Fruit fly (Drosophila melanogaster): ENCODE measurements around the gene CG14383.

Gene CG14383

DNA sequence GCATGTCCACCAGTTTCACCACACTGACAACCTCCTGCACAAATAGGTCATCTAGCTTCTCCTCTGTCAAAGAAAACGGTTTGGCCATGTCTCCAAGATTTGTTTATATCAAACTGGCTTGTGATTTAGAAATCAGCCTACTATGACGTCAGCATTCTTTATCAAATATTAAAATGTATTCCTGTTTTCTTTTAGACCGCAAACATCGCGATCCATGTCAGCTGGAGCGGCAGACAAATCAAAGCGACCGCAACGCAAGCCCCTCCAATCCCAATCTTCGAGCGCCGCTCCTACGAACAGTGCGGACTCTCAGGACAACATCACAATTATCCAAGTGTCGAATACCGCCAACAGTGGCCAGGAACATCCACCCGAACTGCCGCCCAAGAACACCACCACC is at the start of gene CG14383:
TSS of gene CG14383 (minus strand) at position 101 of the 400 bp plus-strand sequence.
- TF ChIP-seq CG8478 (optimal IDR thresholded peaks at IDR 0.05) (no peak), CTCF (optimal IDR thresholded peaks at IDR 0.05) (no peak)

DNA sequence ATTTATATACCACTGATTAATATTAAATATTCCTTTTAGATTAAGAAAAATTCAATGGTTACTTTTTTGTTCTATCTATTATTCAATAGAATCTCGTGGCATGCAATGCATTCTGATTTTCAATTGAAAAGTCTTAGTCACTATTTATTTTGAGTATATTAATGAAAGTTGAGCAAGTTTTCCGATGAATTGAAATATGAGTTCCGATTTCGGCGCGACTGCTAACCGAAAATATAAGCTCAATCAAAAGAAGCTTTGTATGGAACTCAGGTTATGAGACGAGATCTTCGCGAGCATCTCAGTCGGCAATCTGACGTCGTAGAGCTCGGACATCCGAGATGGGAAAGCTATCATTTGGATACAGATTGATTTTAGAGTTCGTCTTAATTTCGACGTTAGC is 49.8 kb upstream of the CG14383 start, which contains the start of gene CG11668:
TSS of gene CG11668 (plus strand) at position 301 of the 400 bp plus-strand sequence.
- TF ChIP-seq CG8478 (optimal IDR thresholded peaks at IDR 0.05) (no peak), CTCF (optimal IDR thresholded peaks at IDR 0.05) (no peak)

DNA sequence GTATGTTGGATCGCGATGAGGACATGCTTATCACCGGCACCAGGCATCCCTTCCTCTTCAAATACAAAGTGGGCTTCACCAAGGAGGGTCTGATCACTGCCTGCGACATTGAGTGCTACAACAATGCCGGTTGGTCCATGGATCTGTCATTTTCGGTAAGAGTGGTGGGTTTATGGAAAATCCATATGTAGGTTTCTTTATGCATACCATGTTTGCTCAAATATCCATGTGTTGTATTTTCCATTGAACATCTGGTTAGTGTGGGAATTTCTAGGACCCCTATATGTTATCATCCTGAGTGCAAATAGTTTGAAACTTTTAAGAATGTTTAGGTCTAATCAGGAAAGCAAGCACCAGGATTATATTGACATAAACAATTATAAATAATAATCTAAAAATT is 47.8 kb upstream of the CG14383 start:
- TF ChIP-seq CTCF (optimal IDR thresholded peaks at IDR 0.05) (no peak), CG8478 (optimal IDR thresholded peaks at IDR 0.05) (no peak)

DNA sequence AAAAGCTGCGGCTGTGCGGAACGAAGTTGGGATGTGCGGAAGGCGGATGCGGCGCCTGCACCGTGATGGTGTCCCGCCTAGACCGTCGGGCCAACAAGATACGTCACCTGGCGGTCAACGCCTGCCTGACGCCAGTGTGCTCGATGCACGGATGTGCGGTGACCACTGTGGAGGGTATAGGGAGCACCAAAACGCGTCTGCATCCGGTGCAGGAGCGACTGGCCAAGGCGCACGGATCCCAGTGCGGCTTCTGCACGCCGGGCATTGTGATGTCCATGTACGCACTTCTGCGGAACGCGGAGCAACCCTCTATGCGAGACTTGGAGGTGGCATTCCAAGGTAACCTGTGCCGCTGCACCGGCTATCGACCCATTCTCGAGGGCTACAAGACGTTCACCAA is 45.4 kb upstream of the CG14383 start:
- TF ChIP-seq CTCF (optimal IDR thresholded peaks at IDR 0.05) (no peak), CG8478 (optimal IDR thresholded peaks at IDR 0.05) (no peak)

DNA sequence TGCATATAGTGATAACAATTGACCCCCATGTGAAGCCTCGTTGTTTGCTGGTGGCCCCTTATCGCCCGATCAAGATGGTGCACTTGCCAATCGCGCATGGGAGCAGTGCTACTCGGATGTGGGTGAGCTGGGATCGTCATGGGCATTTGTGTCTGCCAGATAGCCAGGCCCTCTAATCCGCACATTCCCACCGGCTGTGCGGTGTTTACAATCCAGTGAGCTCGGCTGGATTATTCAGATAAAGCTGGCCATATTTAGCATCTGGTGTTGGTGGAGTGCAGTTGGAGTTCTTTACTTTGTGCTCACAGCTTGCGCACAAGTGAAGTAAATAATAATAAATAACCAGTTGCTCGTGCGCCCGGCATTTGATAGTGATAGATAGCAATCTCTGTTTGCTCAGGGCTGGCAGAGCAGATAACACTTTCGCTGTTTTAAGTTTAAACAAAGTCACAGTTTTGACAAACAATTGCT is 44.7 kb upstream of the CG14383 start:
- TF ChIP-seq CTCF (optimal IDR thresholded peaks at IDR 0.05) (no peak), CG8478 (optimal IDR thresholded peaks at IDR 0.05) (no peak)

DNA sequence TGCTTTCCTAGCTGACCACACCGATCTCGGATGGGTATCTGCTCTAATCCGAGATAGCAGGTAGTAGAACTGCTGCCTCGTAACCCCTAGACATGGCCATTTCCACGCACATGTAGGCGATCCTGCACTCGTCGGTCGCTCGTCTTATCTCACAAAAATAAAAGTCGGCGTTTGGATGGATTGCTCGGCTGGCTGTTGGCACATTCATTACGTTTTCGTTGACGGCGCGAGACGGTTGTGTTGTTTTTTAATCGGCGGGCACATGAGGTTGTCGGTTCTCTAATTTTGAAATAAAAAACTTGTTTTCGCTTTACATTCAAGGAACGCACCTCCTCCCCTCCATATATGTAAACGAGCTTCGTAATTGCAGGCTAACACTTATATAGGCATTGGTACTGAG is 44.0 kb upstream of the CG14383 start, which contains the start of gene ry:
TSS of gene ry (plus strand) at position 206 of the 400 bp plus-strand sequence.
- no peak for TF ChIP-seq CTCF (optimal IDR thresholded peaks at IDR 0.05)
- TF ChIP-seq CG8478 (optimal IDR thresholded peaks at IDR 0.05): no peak

DNA sequence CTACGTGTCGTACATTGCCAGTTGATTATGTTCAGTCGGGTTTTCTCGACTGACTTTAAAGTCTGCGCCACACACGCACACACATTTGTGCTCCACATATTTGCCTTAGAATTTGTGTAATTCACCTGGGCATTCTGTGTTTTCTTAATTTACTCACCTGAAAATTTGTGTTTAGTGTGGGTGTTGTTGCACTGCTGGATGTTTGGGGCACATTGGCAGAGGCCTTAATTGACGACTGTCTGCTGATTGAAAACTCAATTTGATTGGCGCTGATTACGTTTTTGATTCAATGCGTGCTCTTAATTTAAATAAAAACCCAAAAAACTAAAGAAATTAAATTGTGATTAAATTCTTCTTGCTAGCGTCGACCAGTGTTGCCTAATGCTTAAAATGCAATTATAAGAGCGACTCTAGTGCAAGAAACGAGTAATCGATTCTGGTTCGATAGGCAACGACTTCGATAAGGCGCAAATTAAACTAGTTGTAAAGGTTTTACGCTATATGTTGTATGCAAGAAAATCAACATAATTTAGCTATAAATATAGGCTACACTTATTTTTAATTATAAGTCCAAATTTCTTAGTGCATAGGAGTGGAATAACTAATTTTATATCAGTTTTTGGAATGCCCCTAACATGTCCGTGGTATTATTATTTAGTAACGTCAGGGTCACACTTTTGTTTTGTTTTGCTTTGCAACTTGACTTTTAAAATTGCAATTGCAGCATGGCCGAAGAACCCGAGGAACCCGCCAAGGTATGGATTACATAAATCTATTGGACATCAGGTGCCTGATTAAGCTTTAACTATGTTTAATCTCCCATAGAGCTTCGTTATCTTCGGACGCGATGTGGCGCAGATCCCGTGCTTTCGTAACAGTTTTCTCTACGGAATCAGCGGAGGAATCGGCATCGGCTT is 42.2 kb upstream of the CG14383 start, which contains the start of the genes CG46281 and CG46280:
TSS of gene CG46281 (minus strand) at position 51 of the 917 bp plus-strand sequence.
TSS of gene CG46280 (minus strand) at position 403 of the 917 bp plus-strand sequence.
- TF ChIP-seq CG8478 (optimal IDR thresholded peaks at IDR 0.05) (no peak), CTCF (optimal IDR thresholded peaks at IDR 0.05) (no peak)

DNA sequence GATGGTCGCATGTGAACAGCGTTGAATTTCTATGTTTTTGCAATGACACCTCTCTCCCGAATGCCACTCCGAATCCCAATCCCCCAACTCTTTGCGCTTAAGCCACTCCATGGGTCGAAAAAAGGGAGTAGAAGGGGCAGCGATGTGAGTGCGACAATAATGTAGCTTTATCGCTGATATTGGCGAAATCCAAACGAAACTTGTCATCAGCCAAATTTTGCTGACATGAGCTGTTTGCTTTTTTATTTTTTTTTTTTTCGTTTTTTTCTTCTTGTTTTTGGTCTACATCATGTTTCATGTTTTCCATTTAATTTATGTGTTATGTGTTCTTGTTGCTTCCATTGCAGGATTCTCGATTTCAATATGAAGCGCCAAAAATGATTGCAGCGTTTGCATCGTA is 30.7 kb upstream of the CG14383 start:
- TF ChIP-seq CG8478 (optimal IDR thresholded peaks at IDR 0.05) (no peak), CTCF (optimal IDR thresholded peaks at IDR 0.05) (no peak)

DNA sequence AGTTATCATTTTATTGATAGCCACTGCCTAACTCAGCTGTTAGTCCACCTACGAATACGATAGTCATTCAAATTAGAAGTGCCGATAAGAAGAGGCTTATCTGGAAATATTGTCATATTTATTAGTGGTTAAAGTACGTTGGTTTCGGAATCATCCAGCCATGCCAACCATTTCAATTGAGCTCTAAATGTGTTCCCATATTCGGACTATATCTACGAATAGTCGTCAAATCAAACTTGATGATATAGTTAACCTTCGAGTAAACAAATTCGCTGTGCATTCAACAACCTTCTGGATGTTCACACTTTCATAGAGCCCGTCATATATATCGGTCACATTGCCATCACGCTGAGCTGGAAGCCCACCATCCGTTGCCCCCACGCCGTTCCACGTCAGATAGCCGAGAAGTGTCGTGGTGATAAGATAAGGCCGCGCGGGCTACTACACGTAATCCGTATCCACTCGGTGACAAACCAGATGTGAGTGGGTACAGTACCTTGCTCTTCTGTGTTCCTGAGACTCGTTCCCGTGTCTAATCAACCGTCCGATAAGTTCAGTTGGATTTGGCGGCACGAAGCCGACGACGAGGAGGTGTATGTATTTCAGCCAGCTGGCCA is 30.1 kb upstream of the CG14383 start:
- TF ChIP-seq CG8478 (optimal IDR thresholded peaks at IDR 0.05): no peak
- TF ChIP-seq CTCF (optimal IDR thresholded peaks at IDR 0.05): no peak

DNA sequence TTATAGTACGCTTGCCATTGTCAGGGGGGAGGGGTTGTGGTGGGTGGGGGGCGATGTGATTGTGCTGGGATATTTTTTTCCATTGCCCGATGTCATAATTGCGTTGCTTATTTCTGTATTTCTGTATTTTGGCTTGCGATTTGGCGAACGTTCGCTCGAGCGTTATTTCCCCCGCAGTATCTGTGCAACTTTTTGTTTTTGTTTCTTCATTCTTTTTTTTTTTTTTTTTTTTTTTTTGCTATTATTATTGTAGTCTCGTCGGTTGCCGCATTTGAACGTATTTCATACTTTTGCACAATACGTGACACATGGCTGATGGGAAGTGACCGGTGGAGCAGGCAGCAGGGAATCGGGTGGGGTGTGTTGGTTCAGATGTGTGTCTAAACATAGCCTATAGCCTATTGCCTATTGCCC is 29.3 kb upstream of the CG14383 start:
- TF ChIP-seq CG8478 (optimal IDR thresholded peaks at IDR 0.05): no peak
- TF ChIP-seq CTCF (optimal IDR thresholded peaks at IDR 0.05): no peak

DNA sequence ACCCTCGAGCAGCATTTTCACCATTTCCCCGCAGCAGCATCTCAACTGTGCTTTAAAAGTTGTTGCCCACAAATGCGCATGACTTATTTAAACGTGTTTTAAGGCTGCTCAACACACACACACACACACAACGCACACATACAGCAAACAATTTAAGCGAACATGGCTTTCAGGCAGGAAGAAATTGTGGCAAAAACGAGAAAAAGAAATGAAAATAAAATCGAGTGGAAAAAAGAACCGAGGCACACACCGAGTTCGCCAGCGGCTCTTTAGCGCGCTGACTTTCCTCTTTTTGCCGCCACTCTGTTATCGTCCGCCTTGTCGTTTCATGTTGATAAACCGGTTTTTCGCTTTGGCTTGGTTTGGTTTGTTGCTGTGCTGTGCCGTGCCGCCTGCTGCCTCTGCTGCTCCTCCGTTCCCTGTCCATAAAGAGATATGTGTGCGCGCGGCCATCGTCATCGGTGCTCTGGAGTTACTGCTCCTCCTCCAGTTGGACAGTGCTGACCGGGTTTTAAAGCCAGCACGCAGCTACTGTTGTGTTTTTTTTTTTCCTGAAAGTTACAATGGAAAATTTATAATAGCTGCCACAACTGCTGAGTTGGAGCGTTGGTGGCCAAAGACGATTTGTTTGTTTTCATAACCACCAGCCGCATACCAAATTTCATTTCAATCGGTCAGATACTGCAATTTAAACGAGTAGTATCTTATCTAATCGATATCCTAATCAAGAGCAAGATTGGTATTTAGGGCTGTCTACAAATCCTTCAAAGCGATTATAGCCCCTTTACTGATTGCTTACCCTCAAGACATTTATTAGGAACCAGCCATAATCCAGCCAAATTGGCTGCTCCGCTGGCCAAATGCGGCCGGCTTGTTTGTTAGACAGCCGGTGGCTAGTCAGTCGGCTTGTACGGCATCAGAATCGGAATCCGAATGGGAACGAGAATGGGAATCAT is 27.8 kb upstream of the CG14383 start:
- TF ChIP-seq CTCF (optimal IDR thresholded peaks at IDR 0.05): no peak
- TF ChIP-seq CG8478 (optimal IDR thresholded peaks at IDR 0.05): no peak

DNA sequence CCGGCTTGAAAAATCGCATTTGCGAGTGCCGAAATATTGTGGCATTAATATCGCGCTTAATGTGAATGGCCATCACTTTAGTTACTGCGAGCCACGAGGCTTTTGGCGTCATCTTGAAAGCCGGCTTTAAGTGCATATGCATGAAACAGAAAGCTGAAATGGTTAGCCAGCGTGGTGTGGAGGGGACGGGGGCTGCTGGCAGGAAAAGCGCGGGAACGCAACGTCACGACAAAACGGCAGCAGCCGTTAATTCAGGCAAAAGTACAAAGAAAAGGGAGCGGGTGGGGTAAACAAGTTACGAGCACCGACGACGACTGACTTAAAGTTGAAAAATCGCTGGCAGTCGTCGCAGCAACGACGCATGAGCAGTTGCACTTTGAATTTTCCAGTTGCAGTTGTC is 27.1 kb upstream of the CG14383 start:
- no peak for TF ChIP-seq CTCF (optimal IDR thresholded peaks at IDR 0.05)
- no peak for TF ChIP-seq CG8478 (optimal IDR thresholded peaks at IDR 0.05)

DNA sequence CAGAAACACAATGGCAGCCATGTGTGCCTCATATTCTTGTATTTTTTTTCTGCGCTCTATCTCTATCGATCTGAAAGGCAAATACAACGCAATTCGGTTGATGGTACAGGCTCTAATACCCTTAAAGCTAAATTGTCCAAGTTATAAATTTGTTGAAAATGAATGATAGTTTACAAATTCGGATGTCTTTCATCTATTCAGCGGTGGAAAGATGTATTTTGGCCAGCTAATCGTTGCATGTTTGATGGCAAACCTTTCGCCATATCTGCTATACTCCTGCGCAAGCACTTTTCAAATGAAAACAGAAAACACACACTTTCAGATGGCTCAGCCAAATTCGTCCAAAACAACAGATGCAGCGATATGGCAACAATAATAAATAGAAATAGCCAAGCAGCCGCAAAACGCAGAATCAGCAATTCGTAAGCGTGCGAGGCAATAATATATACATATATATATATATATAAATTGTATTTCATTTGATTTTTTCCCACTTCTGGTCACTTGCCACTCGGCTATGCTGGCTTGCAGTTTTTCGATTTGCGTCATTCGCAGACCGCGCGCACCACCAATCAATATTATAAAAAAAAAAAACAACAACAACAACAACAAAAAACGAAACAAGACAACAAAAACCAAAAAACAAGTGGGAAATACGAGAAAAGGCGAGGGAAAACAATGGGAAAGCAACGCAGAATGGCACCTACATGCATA is 26.0 kb upstream of the CG14383 start:
- TF ChIP-seq CTCF (optimal IDR thresholded peaks at IDR 0.05) (no peak), CG8478 (optimal IDR thresholded peaks at IDR 0.05) (no peak)

DNA sequence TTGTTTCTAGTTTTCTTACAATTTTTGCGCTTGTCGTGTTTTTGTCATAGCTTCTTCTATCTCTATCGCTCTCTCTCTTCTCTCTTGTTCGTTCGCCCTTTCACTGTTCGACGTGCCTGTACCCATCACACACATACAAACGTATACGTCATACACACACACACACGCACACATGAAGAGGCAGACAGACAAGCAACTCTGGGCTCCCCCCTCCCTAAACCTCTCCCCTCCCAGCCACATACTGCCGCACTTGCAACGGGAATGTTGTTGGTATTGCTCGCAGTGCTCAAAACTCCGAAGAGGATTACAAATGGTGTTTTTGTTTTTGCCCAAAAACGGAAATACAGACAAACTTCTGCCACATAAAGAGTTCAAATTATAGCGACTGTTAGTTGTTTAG is 24.7 kb upstream of the CG14383 start:
- TF ChIP-seq CTCF (optimal IDR thresholded peaks at IDR 0.05) (no peak), CG8478 (optimal IDR thresholded peaks at IDR 0.05) (no peak)
